Worm (Caenorhabditis elegans) whole organism, mixed stage, embryonic: Measurements from ENCODE around the gene ceh-92.

Source experiments
- elt-1 ChIP-seq: sonication (generic microtip); optimal IDR thresholded peaks from 2 replicates; lab custom pipeline; 2017; ENCODE audit warnings: missing genetic modification characterization, mild to moderate bottlenecking, missing compliant biosample characterization, antibody characterized with exemption, moderate library complexity, borderline replicate concordance; ENCODE audit not compliant: insufficient read depth
- nhr-12 ChIP-seq: fragments of 150-350 bp; optimal IDR thresholded peaks from 2 replicates; lab custom pipeline; 2014; ENCODE audit warnings: missing biosample characterization, missing genetic modification characterization
- unc-39 ChIP-seq: fragments of 150-350 bp; optimal IDR thresholded peaks from 2 replicates; lab custom pipeline; 2014; ENCODE audit warnings: missing biosample characterization, missing genetic modification characterization

DNA sequence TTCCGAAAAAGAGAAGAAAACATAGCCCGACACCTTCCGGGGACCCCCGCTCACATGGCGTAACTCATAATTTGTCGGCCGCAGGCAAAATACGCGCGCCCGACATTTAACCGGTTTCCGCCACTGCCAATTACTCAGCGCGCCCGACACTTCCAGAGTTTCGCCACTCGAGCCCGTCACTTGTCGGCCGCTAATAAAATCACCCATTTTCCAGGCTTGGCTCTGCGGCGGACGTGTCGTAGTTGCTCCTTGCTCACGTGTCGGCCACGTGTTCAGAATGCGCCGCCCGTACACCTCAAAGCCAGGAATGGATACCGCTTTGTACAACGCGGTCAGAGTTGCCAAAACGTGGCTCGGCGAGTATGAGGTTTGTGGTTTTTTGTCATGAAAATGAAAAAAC is 46.2 kb downstream of the ceh-92 start:
- TF ChIP-seq nhr-12 (no peak), elt-1 (tag; lab: Kevin White, UChicago) (no peak), unc-39 (no peak)
